Worm (Caenorhabditis elegans): ENCODE measurements around the gene srj-20.

DNA sequence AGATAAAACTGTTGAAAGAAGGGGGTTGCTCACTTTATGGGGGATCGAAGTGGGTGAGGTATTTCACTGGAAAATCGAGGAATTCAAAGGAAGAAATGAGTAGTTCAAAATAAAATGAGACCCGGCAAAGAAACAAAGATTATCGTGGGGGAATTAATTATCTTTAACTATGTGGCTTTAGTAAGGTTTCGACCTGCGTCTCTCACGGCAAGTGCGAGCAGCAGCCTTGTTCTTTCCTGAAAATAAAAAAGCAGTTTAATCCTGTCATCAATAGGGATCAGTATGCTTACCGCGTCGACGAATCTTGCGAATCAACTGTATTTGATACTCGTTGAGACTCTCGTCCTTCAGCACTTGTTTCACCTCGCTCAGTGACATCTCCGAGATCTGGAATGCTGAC, 48.9 kb upstream of the srj-20 start, which contains the start of gene srh-271:
- TF ChIP-seq nhr-77 (tag; optimal IDR thresholded peaks at IDR 0.05), result no peak
- TF ChIP-seq nhr-12 (tag; optimal IDR thresholded peaks at IDR 0.05), result no peak
- TF ChIP-seq fkh-10 (GFP tag; optimal IDR thresholded peaks at IDR 0.05), result no peak
- TF ChIP-seq tbx-2 (tag; optimal IDR thresholded peaks at IDR 0.05), result no peak
- TF ChIP-seq skn-1 (tag; optimal IDR thresholded peaks at IDR 0.05), result no peak
- no peak for TF ChIP-seq ceh-82 (tag; optimal IDR thresholded peaks at IDR 0.05)
- no peak for TF ChIP-seq fkh-2 (tag; optimal IDR thresholded peaks at IDR 0.05)
- no peak for TF ChIP-seq ZK546.5 (tag; optimal IDR thresholded peaks at IDR 0.05)
- no peak for TF ChIP-seq unc-39 (tag; optimal IDR thresholded peaks at IDR 0.05)

Data from whole organism, L3 larva.